Worm (Caenorhabditis elegans): ENCODE results near the gene apc-11.

apc-11 gene

DNA sequence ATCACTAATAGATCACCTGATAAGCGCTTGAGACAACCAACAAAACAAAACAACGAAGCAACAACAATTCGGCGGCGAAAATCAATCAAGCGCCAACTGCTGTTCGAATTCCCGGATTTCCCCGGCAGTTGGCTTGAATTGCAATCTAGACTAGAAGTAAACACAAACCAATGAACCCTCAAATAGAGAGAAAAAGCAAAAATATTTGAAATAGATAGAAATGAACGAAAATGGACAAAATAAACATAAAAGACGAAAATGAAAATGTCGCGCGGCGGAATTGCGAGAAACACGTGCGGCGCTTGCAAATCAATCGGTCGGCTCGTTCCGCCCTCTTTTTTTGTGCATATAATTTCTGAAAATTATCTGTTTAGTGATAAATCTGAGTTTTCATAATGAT, 25.8 kb downstream of the apc-11 start, which contains the start of gene idhg-1 (continued):
- TF ChIP-seq Y67H2A.10 (GFP tag; conservative IDR thresholded peaks at IDR 0.05): no peak
- TF ChIP-seq tbp1 (GFP tag; optimal IDR thresholded peaks at IDR 0.05): peak; percentile 53
- peak; percentile 53 for TF ChIP-seq madf-10 (tag; optimal IDR thresholded peaks at IDR 0.05)
- peak; percentile 19 for TF ChIP-seq F23B12.7 (tag; optimal IDR thresholded peaks at IDR 0.05; ENCODE audit: insufficient read depth)
- peak; percentile 51 for TF ChIP-seq lin-40 (tag; optimal IDR thresholded peaks at IDR 0.05)
- peak; percentile 59 for TF ChIP-seq nhr-80 (tag; optimal IDR thresholded peaks at IDR 0.05)
- TF ChIP-seq athp-1 (tag; optimal IDR thresholded peaks at IDR 0.05): peak; percentile 30
- TF ChIP-seq madf-8 (GFP tag; conservative IDR thresholded peaks at IDR 0.05): no peak
- peak; percentile 71; the same call in 1 of the 2 replicates for TF ChIP-seq dox-1 (GFP tag; IDR thresholded peaks at IDR 0.05)
- TF ChIP-seq hmg-20 (GFP tag; IDR thresholded peaks at IDR 0.05): 0 out of 2 replicates have a peak, but pooled peaks have one; percentile 64
- TF ChIP-seq attf-5 (GFP tag; optimal IDR thresholded peaks at IDR 0.05): peak; percentile 78
- no peak for TF ChIP-seq ztf-3 (GFP tag; optimal IDR thresholded peaks at IDR 0.05)
- TF ChIP-seq nhr-27 (tag; optimal IDR thresholded peaks at IDR 0.05): no peak
- TF ChIP-seq T07F8.4 (tag; optimal IDR thresholded peaks at IDR 0.05): no peak
- TF ChIP-seq rpc-1 (optimal IDR thresholded peaks at IDR 0.05): peak; percentile 55
- no peak for TF ChIP-seq rpc-1 (tag; optimal IDR thresholded peaks at IDR 0.05)
- no peak for TF ChIP-seq bed-1 (GFP tag; IDR thresholded peaks at IDR 0.05)
- TF ChIP-seq F49E8.2 (tag; optimal IDR thresholded peaks at IDR 0.05; ENCODE audit: insufficient read depth): no peak
- no peak for TF ChIP-seq ztf-26 (tag; optimal IDR thresholded peaks at IDR 0.05)
- TF ChIP-seq zim-3 (tag; optimal IDR thresholded peaks at IDR 0.05): peak; percentile 7
- peak; percentile 80 for TF ChIP-seq him-1 (tag; optimal IDR thresholded peaks at IDR 0.05)
- peak; percentile 46; the same call in 1 of the 2 replicates for TF ChIP-seq ceh-100 (GFP tag; IDR thresholded peaks at IDR 0.05)
- TF ChIP-seq sdz-38 (tag; optimal IDR thresholded peaks at IDR 0.05): no peak
- TF ChIP-seq ceh-27 (GFP tag; optimal IDR thresholded peaks at IDR 0.05): peak; percentile 34
- TF ChIP-seq rec-8 (tag; optimal IDR thresholded peaks at IDR 0.05): peak; percentile 55 to 59
- TF ChIP-seq sea-2 (GFP tag; IDR thresholded peaks at IDR 0.05): no peak
- TF ChIP-seq pha-4 (tag; optimal IDR thresholded peaks at IDR 0.05): no peak
- no peak for TF ChIP-seq snpc-1.1 (tag; optimal IDR thresholded peaks at IDR 0.05; ENCODE audit: insufficient read depth)
- TF ChIP-seq B0035.1 (tag; optimal IDR thresholded peaks at IDR 0.05): peak; percentile 5
- peak; percentile 8 for TF ChIP-seq F22D6.2 (tag; optimal IDR thresholded peaks at IDR 0.05)
- TF ChIP-seq C06A6.2 (GFP tag; conservative IDR thresholded peaks at IDR 0.05): no peak
- no peak for TF ChIP-seq F52B5.7 (tag; optimal IDR thresholded peaks at IDR 0.05)
- no peak for TF ChIP-seq lin-26 (GFP tag; IDR thresholded peaks at IDR 0.05)
- no peak for TF ChIP-seq aptf-3 (GFP tag; IDR thresholded peaks at IDR 0.05)
- no peak for TF ChIP-seq cebp-1 (GFP tag; IDR thresholded peaks at IDR 0.05)
- TF ChIP-seq cebp-1 (tag; optimal IDR thresholded peaks at IDR 0.05): peak; percentile 71
- peak; percentile 7 for TF ChIP-seq efl-1 (GFP tag; optimal IDR thresholded peaks at IDR 0.05)
- no peak for TF ChIP-seq hrde-1 (tag; optimal IDR thresholded peaks at IDR 0.05; ENCODE audit: borderline replicate concordance)
- no peak for TF ChIP-seq lir-1 (GFP tag; conservative IDR thresholded peaks at IDR 0.05)
- peak; percentile 65 for TF ChIP-seq pbrm-1 (GFP tag; IDR thresholded peaks at IDR 0.05)
- no peak for TF ChIP-seq B0019.2 (GFP tag; conservative IDR thresholded peaks at IDR 0.05)
- peak in 1 of 3 experiments; percentile 47 for TF ChIP-seq lin-35 (GFP tag; optimal IDR thresholded peaks at IDR 0.05)
- TF ChIP-seq nfya-2 (GFP tag; IDR thresholded peaks at IDR 0.05): no peak
- TF ChIP-seq dpl-1 (GFP tag; optimal IDR thresholded peaks at IDR 0.05): no peak
- TF ChIP-seq ceh-58 (GFP tag; IDR thresholded peaks at IDR 0.05): no peak
- no peak for TF ChIP-seq Y79H2A.3 (GFP tag; conservative IDR thresholded peaks at IDR 0.05)
- no peak for TF ChIP-seq gei-17 (GFP tag; optimal IDR thresholded peaks at IDR 0.05)
- peak; percentile 0 for TF ChIP-seq xnd-1 (tag; optimal IDR thresholded peaks at IDR 0.05)
- no peak for TF ChIP-seq attf-6 (GFP tag; IDR thresholded peaks at IDR 0.05)
